Fruit fly (Drosophila melanogaster) whole organism, embryonic: ENCODE results near the gene Rab10.

ENCODE experiments used
- Atf3 ChIP-seq: fragments of 200-800 bp; sonication (Bioruptor generic); optimal IDR thresholded peaks from 3 replicates; lab custom pipeline; 2016; ENCODE audit warnings: missing biosample characterization, missing genetic modification characterization
- B-H1 ChIP-seq: fragments of 200-800 bp; sonication (Bioruptor generic); IDR thresholded peaks from 3 replicates; pipeline ENCODE4 v1.3.6; 2022; ENCODE audit warnings: missing biosample characterization, missing genetic modification characterization
- CG1024 ChIP-seq: fragments of 200-800 bp; sonication (Bioruptor generic); IDR thresholded peaks from 2 replicates; pipeline ENCODE4 v1.3.6; 2022; ENCODE audit warnings: missing biosample characterization, missing genetic modification characterization
- CG10366 ChIP-seq: fragments of 200-800 bp; sonication (Bioruptor generic); IDR thresholded peaks from 2 replicates; pipeline ENCODE4 v1.3.6; 2022; ENCODE audit warnings: missing biosample characterization, missing genetic modification characterization
- CG11560 ChIP-seq: fragments of 200-800 bp; sonication (Bioruptor generic); IDR thresholded peaks from 3 replicates; pipeline ENCODE4 v1.3.6; 2022; ENCODE audit warnings: missing biosample characterization, missing genetic modification characterization
- CG12071 ChIP-seq: fragments of 200-800 bp; sonication (Bioruptor generic); optimal IDR thresholded peaks from 3 replicates; lab custom pipeline; 2018; ENCODE audit warnings: missing biosample characterization, mild to moderate bottlenecking, missing genetic modification characterization
- CG14441 ChIP-seq: fragments of 200-800 bp; sonication (Bioruptor generic); IDR thresholded peaks from 2 replicates; pipeline ENCODE4 v1.3.6; 2022; ENCODE audit warnings: missing biosample characterization, missing genetic modification characterization
- CG17359 ChIP-seq: fragments of 200-800 bp; sonication (Bioruptor generic); optimal IDR thresholded peaks from 3 replicates; lab custom pipeline; 2018; ENCODE audit warnings: missing biosample characterization, mild to moderate bottlenecking, missing genetic modification characterization, moderate library complexity
- CG17568 ChIP-seq: fragments of 200-800 bp; sonication (Bioruptor generic); optimal IDR thresholded peaks from 2 replicates; lab custom pipeline; 2018; ENCODE audit warnings: missing biosample characterization, mild to moderate bottlenecking, missing genetic modification characterization, moderate library complexity
- CG17612 ChIP-seq: fragments of 200-800 bp; sonication (Bioruptor generic); IDR thresholded peaks from 2 replicates; pipeline ENCODE4 v1.3.6; 2022; ENCODE audit warnings: missing biosample characterization, missing genetic modification characterization
- CG1792 ChIP-seq: fragments of 200-800 bp; sonication (Bioruptor generic); optimal IDR thresholded peaks from 2 replicates; lab custom pipeline; 2016; ENCODE audit warnings: missing biosample characterization, missing genetic modification characterization
- CG34376 ChIP-seq: fragments of 200-800 bp; sonication (Bioruptor generic); optimal IDR thresholded peaks from 2 replicates; lab custom pipeline; 2018; ENCODE audit warnings: missing biosample characterization, mild to moderate bottlenecking, missing genetic modification characterization
- CG42726 ChIP-seq: fragments of 200-800 bp; sonication (Bioruptor generic); IDR thresholded peaks from 2 replicates; pipeline ENCODE4 v1.3.6; 2022; ENCODE audit warnings: missing biosample characterization, missing genetic modification characterization; ENCODE audit not compliant: partially characterized antibody
- CG6791 ChIP-seq: fragments of 200-800 bp; sonication (Bioruptor generic); IDR thresholded peaks from 3 replicates; pipeline ENCODE4 v1.3.6; 2022; ENCODE audit warnings: missing biosample characterization, missing genetic modification characterization; ENCODE audit not compliant: partially characterized antibody
- CG7987 ChIP-seq: fragments of 200-800 bp; sonication (Bioruptor generic); optimal IDR thresholded peaks from 2 replicates; lab custom pipeline; 2018; ENCODE audit warnings: missing biosample characterization, mild to moderate bottlenecking, missing genetic modification characterization, moderate library complexity
- CG8359 ChIP-seq: fragments of 200-800 bp; sonication (Bioruptor generic); optimal IDR thresholded peaks from 2 replicates; lab custom pipeline; 2017; ENCODE audit warnings: missing biosample characterization, mild to moderate bottlenecking, missing genetic modification characterization, borderline replicate concordance
- CG8478 ChIP-seq: fragments of >200 bp; optimal IDR thresholded peaks from 2 replicates; lab custom pipeline; 2018
- CG9932 ChIP-seq: fragments of 200-800 bp; sonication (Bioruptor generic); IDR thresholded peaks from 2 replicates; pipeline ENCODE4 v1.3.6; 2022; ENCODE audit warnings: missing biosample characterization, missing genetic modification characterization
- Dek ChIP-seq: fragments of 200-800 bp; sonication (Bioruptor generic); optimal IDR thresholded peaks from 3 replicates; lab custom pipeline; 2019; ENCODE audit warnings: missing biosample characterization, mild to moderate bottlenecking, missing genetic modification characterization, moderate library complexity
- Doc3 ChIP-seq: fragments of 200-800 bp; sonication (Bioruptor generic); IDR thresholded peaks from 3 replicates; pipeline ENCODE4 v1.3.6; 2022; ENCODE audit warnings: missing biosample characterization, missing genetic modification characterization; ENCODE audit not compliant: partially characterized antibody
- E2f1 ChIP-seq: fragments of 200-800 bp; sonication (Bioruptor generic); IDR thresholded peaks from 2 replicates; pipeline ENCODE4 v1.3.6; 2022; ENCODE audit warnings: missing biosample characterization, missing genetic modification characterization
- Gsc ChIP-seq: fragments of 200-800 bp; sonication (Bioruptor generic); IDR thresholded peaks from 2 replicates; pipeline ENCODE4 v1.3.6; 2022; ENCODE audit warnings: missing biosample characterization, missing genetic modification characterization
- HLH3B ChIP-seq: fragments of 200-800 bp; sonication (Bioruptor generic); IDR thresholded peaks from 2 replicates; pipeline ENCODE4 v1.3.6; 2022; ENCODE audit warnings: missing biosample characterization, missing genetic modification characterization
- NC2β ChIP-seq: fragments of 200-800 bp; sonication (Bioruptor generic); optimal IDR thresholded peaks from 2 replicates; lab custom pipeline; 2016; ENCODE audit warnings: missing biosample characterization, missing genetic modification characterization
- Rx ChIP-seq: fragments of 200-800 bp; sonication (Bioruptor generic); IDR thresholded peaks from 2 replicates; pipeline ENCODE4 v1.3.6; 2022; ENCODE audit warnings: missing biosample characterization, missing genetic modification characterization
- Scr ChIP-seq: fragments of 200-800 bp; sonication (Bioruptor generic); IDR thresholded peaks from 2 replicates; pipeline ENCODE4 v1.3.6; 2022; ENCODE audit warnings: missing biosample characterization, missing genetic modification characterization; ENCODE audit not compliant: partially characterized antibody
- Side ChIP-seq: fragments of 200-800 bp; sonication (Bioruptor generic); optimal IDR thresholded peaks from 2 replicates; lab custom pipeline; 2016; ENCODE audit warnings: missing biosample characterization, missing genetic modification characterization
- Sox100B ChIP-seq: fragments of 200-800 bp; sonication (Bioruptor generic); optimal IDR thresholded peaks from 3 replicates; lab custom pipeline; 2018; ENCODE audit warnings: missing biosample characterization, mild to moderate bottlenecking, missing genetic modification characterization
- Sox102F ChIP-seq: fragments of 200-800 bp; sonication (Bioruptor generic); optimal IDR thresholded peaks from 2 replicates; lab custom pipeline; 2018; ENCODE audit warnings: missing biosample characterization, mild to moderate bottlenecking, missing genetic modification characterization, moderate library complexity
- Sry-δ ChIP-seq: fragments of 200-800 bp; sonication (Bioruptor generic); optimal IDR thresholded peaks from 2 replicates; lab custom pipeline; 2016; ENCODE audit warnings: missing biosample characterization, missing genetic modification characterization
- caup ChIP-seq: fragments of 200-800 bp; sonication (Bioruptor generic); optimal IDR thresholded peaks from 3 replicates; lab custom pipeline; 2017; ENCODE audit warnings: missing biosample characterization, mild to moderate bottlenecking, missing genetic modification characterization, moderate library complexity; ENCODE audit not compliant: severe bottlenecking
- corto ChIP-seq: fragments of 200-800 bp; sonication (Bioruptor generic); optimal IDR thresholded peaks from 2 replicates; lab custom pipeline; 2016; ENCODE audit warnings: missing biosample characterization, mild to moderate bottlenecking, missing genetic modification characterization, moderate library complexity
- disco-r ChIP-seq: fragments of 200-800 bp; sonication (Bioruptor generic); optimal IDR thresholded peaks from 2 replicates; lab custom pipeline; 2016; ENCODE audit warnings: missing biosample characterization, missing genetic modification characterization
- eve ChIP-seq, 2 experiments: fragments of >200 bp; optimal IDR thresholded peaks; 2 replicates each; lab custom pipeline; 2017; ENCODE audit warnings: missing biosample characterization in 2 of 2, missing genetic modification characterization in 2 of 2
- gt ChIP-seq: fragments of 200-800 bp; sonication (Bioruptor generic); IDR thresholded peaks from 2 replicates; pipeline ENCODE4 v1.3.6; 2022; ENCODE audit warnings: missing biosample characterization, missing genetic modification characterization
- ham ChIP-seq: fragments of 200-800 bp; sonication (Bioruptor generic); IDR thresholded peaks from 2 replicates; pipeline ENCODE4 v1.3.6; 2022; ENCODE audit warnings: missing biosample characterization, missing genetic modification characterization
- hbn ChIP-seq: fragments of 200-800 bp; sonication (Bioruptor generic); IDR thresholded peaks from 2 replicates; pipeline ENCODE4 v1.3.6; 2022; ENCODE audit warnings: missing biosample characterization, missing genetic modification characterization; ENCODE audit not compliant: partially characterized antibody
- jumu ChIP-seq: fragments of 200-800 bp; sonication (Bioruptor generic); optimal IDR thresholded peaks from 3 replicates; lab custom pipeline; 2016; ENCODE audit warnings: missing biosample characterization, missing genetic modification characterization
- otp ChIP-seq: fragments of 200-800 bp; sonication (Bioruptor generic); IDR thresholded peaks from 3 replicates; pipeline ENCODE4, ENCODE4 v1.3.6; 2022; ENCODE audit warnings: missing biosample characterization, missing genetic modification characterization
- psq ChIP-seq: fragments of 200-800 bp; sonication (Bioruptor generic); optimal IDR thresholded peaks from 2 replicates; lab custom pipeline; 2017; ENCODE audit warnings: missing biosample characterization, missing genetic modification characterization
- pzg ChIP-seq: fragments of 200-800 bp; sonication (Bioruptor generic); optimal IDR thresholded peaks from 3 replicates; lab custom pipeline; 2018; ENCODE audit warnings: missing biosample characterization, mild to moderate bottlenecking, missing genetic modification characterization, moderate library complexity
- run ChIP-seq: fragments of 200-800 bp; sonication (Bioruptor generic); optimal IDR thresholded peaks from 3 replicates; lab custom pipeline; 2018; ENCODE audit warnings: missing biosample characterization, mild to moderate bottlenecking, missing genetic modification characterization
- shn ChIP-seq: fragments of 200-800 bp; sonication (Bioruptor generic); optimal IDR thresholded peaks from 3 replicates; lab custom pipeline; 2016; ENCODE audit warnings: missing biosample characterization, missing genetic modification characterization
- sima ChIP-seq: fragments of 200-800 bp; sonication (Bioruptor generic); optimal IDR thresholded peaks from 2 replicates; lab custom pipeline; 2016; ENCODE audit warnings: missing biosample characterization, missing genetic modification characterization
- so ChIP-seq: fragments of 200-800 bp; sonication (Bioruptor generic); IDR thresholded peaks from 3 replicates; pipeline ENCODE4 v1.3.6; 2022; ENCODE audit warnings: missing biosample characterization, missing genetic modification characterization
- tap ChIP-seq: fragments of 200-800 bp; optimal IDR thresholded peaks from 3 replicates; lab custom pipeline; 2019; ENCODE audit warnings: missing biosample characterization, mild to moderate bottlenecking, missing genetic modification characterization, moderate library complexity
- tio ChIP-seq: fragments of 200-800 bp; sonication (Bioruptor generic); optimal IDR thresholded peaks from 2 replicates; lab custom pipeline; 2017; ENCODE audit warnings: missing biosample characterization, missing genetic modification characterization, inconsistent platforms
- tna ChIP-seq: fragments of 200-800 bp; sonication (Bioruptor generic); IDR thresholded peaks from 2 replicates; pipeline ENCODE4 v1.3.6; 2022; ENCODE audit warnings: missing biosample characterization, missing genetic modification characterization; ENCODE audit not compliant: partially characterized antibody
- tup ChIP-seq: fragments of 200-800 bp; sonication (Bioruptor generic); optimal IDR thresholded peaks from 2 replicates; lab custom pipeline; 2016; ENCODE audit warnings: missing biosample characterization, mild to moderate bottlenecking, missing genetic modification characterization, moderate library complexity
- vvl ChIP-seq: fragments of 200-800 bp; sonication (Bioruptor generic); IDR thresholded peaks from 2 replicates; pipeline ENCODE4 v1.3.6; 2022; ENCODE audit warnings: missing biosample characterization, missing genetic modification characterization

The Rab10 gene

dm6 chrX:20235794-20236513 is 15.2 kb upstream of the Rab10 start, which contains the start of gene sw (continued):
- peak; percentile 25 for TF ChIP-seq Sox100B (GFP tag; lab: Kevin White, UChicago)
- peak; percentile 54; the same call in 2 of the 3 replicates for TF ChIP-seq CG11560 (tag; lab: Robert Waterston, UW)
- TF ChIP-seq shn (GFP tag; lab: Kevin White, UChicago), result peak; percentile 65
- no peak for TF ChIP-seq run
- no peak for TF ChIP-seq CG8478 (lab: Kevin White, UChicago)
- peak; percentile 16 for TF ChIP-seq psq (GFP tag; lab: Kevin White, UChicago)
- TF ChIP-seq so (GFP tag; lab: Robert Waterston, UW), result no peak
- TF ChIP-seq CG9932 (GFP tag; lab: Robert Waterston, UW), result peak; percentile 92
- TF ChIP-seq jumu (GFP tag; lab: Kevin White, UChicago), result peak; percentile 60
- peak; percentile 19; the same call in 1 of the 3 replicates for TF ChIP-seq B-H1 (GFP tag; lab: Robert Waterston, UW)
- peak; percentile 33 for TF ChIP-seq Dek (tag; lab: Kevin White, UChicago)
- TF ChIP-seq E2f1 (GFP tag; lab: Robert Waterston, UW), result peak; percentile 54
- TF ChIP-seq Sry-δ, result peak; percentile 93
- peak; percentile 70 for TF ChIP-seq tna (GFP tag; lab: Robert Waterston, UW)
- no peak for TF ChIP-seq corto
- no peak for TF ChIP-seq CG1024
- TF ChIP-seq sima (GFP tag; lab: Kevin White, UChicago), result no peak
- peak; percentile 15 for TF ChIP-seq NC2β (GFP tag; lab: Kevin White, UChicago)
- TF ChIP-seq HLH3B (GFP tag; lab: Robert Waterston, UW), result peak; percentile 22; the same call in 1 of the 2 replicates
- TF ChIP-seq CG6791 (GFP tag; lab: Robert Waterston, UW), result peak; percentile 87
- no peak for TF ChIP-seq eve (GFP tag; optimal IDR thresholded peaks at IDR 0.05; lab: Kevin White, UChicago)
- peak; percentile 64 for TF ChIP-seq pzg
- no peak for TF ChIP-seq tap (tag; lab: Kevin White, UChicago)
- no peak for TF ChIP-seq CG17568
- peak; percentile 95 for TF ChIP-seq Scr (GFP tag; lab: Robert Waterston, UW)
- TF ChIP-seq ham, result no peak
- TF ChIP-seq CG14441 (GFP tag; lab: Robert Waterston, UW), result peak; percentile 74
- TF ChIP-seq Atf3 (GFP tag; lab: Kevin White, UChicago), result peak; percentile 40
- TF ChIP-seq caup (GFP tag; lab: Kevin White, UChicago), result peak; percentile 26
- TF ChIP-seq hbn, result peak; percentile 91
- TF ChIP-seq CG10366 (GFP tag; lab: Robert Waterston, UW), result peak; percentile 53
- no peak for TF ChIP-seq Side
- TF ChIP-seq vvl (GFP tag; lab: Robert Waterston, UW), result peak; percentile 54
- peak; percentile 34 for TF ChIP-seq CG17359 (tag; lab: Kevin White, UChicago)
- TF ChIP-seq Rx (GFP tag; lab: Robert Waterston, UW), result no peak; the same call in 1 of the 2 replicates
- peak; percentile 41 for TF ChIP-seq Sox102F
- peak; percentile 21 for TF ChIP-seq CG34376
- no peak for TF ChIP-seq Gsc
- TF ChIP-seq otp (GFP tag; lab: Robert Waterston, UW), result 0 out of 3 replicates have a peak, but pooled peaks have one; percentile 29
- TF ChIP-seq tup (GFP tag; lab: Kevin White, UChicago), result no peak
- TF ChIP-seq CG7987 (GFP tag; lab: Kevin White, UChicago), result no peak
- no peak for TF ChIP-seq gt (GFP tag; lab: Robert Waterston, UW)
- no peak for TF ChIP-seq CG12071 (GFP tag; lab: Kevin White, UChicago)
- no peak for TF ChIP-seq CG8359
- peak; percentile 90 for TF ChIP-seq Doc3 (GFP tag; lab: Robert Waterston, UW)
- no peak for TF ChIP-seq disco-r (GFP tag; lab: Kevin White, UChicago)
- TF ChIP-seq CG42726 (GFP tag; lab: Robert Waterston, UW), result peak; percentile 93
- no peak for TF ChIP-seq tio
- TF ChIP-seq CG17612 (GFP tag; lab: Robert Waterston, UW), result no peak
- peak; percentile 48 for TF ChIP-seq CG1792 (GFP tag; lab: Kevin White, UChicago)
